Worm (Caenorhabditis elegans): Measurements from ENCODE around the gene sru-36.

ce11 chrV:9868311-9868710 lies 26.8 kb downstream of the sru-36 start, which contains the start of gene srab-17:
- no peak for TF ChIP-seq lim-6 (tag; optimal IDR thresholded peaks at IDR 0.05)
- TF ChIP-seq ama-1 (optimal IDR thresholded peaks at IDR 0.05), result no peak
- no peak for TF ChIP-seq rnt-1 (tag; optimal IDR thresholded peaks at IDR 0.05)
- TF ChIP-seq pros-1 (tag; optimal IDR thresholded peaks at IDR 0.05), result no peak
- TF ChIP-seq ttx-3 (tag; optimal IDR thresholded peaks at IDR 0.05), result no peak

All from whole organism, late embryonic.